Worm (Caenorhabditis elegans) whole organism, L2 larva: ENCODE measurements around the gene T20G5.8.

ENCODE experiments used
- alr-1 ChIP-seq: fragments of 150-350 bp; optimal IDR thresholded peaks from 2 replicates; lab custom pipeline; 2014; ENCODE audit warnings: missing biosample characterization, missing genetic modification characterization
- ama-1 ChIP-seq: fragments of 150-350 bp; optimal IDR thresholded peaks from 2 replicates; lab custom pipeline; 2018; ENCODE audit warnings: inconsistent platforms
- fos-1 ChIP-seq: fragments of 150-350 bp; optimal IDR thresholded peaks from 2 replicates; lab custom pipeline; 2014; ENCODE audit warnings: missing biosample characterization, missing genetic modification characterization
- nhr-10 ChIP-seq: sonication (generic microtip); optimal IDR thresholded peaks from 2 replicates; lab custom pipeline; 2017; ENCODE audit warnings: missing biosample characterization, missing genetic modification characterization

Gene T20G5.8

DNA sequence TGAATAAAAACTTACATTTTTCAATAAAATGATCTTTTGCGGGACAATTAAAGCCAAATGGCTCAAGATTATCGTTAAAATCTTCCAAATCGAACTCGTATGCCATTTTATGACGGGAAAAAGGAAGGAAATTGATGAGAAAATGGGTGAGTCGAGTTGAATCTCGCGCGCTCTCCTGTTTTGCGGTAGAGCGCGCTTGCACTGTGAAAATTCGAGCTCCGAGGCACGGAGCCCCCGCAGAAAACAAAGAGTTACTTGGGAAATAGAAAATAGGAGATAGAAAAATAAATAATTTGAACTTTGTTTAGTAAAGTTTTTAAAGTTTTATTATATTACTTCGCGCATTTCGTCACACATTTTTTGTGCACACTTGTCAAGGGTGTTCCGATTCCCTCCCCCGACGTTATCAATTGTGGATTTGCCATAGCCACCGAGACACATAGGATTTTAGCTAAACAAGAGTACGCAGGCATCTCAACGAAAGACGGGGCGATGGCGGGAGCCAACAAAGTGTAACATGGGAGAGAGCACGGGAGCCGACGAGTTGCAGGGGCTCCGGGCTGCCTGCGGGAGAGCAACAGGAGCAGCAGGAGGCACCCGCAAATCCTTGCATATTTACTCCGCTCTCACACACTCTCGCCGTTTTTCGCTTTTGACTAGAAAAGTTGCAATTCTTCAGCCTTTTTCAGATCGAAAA lies 49.4 kb downstream of the T20G5.8 start, which contains the start of the genes div-1 and cor-1 (continued):
- no peak for TF ChIP-seq nhr-10 (tag; lab: Kevin White, UChicago)
- TF ChIP-seq ama-1 (lab: Kevin White, UChicago), result no peak
- TF ChIP-seq alr-1, result no peak
- TF ChIP-seq fos-1, result no peak
